Fruit fly (Drosophila melanogaster): Measurements from ENCODE around the gene AspRS-m.

Gene AspRS-m

DNA sequence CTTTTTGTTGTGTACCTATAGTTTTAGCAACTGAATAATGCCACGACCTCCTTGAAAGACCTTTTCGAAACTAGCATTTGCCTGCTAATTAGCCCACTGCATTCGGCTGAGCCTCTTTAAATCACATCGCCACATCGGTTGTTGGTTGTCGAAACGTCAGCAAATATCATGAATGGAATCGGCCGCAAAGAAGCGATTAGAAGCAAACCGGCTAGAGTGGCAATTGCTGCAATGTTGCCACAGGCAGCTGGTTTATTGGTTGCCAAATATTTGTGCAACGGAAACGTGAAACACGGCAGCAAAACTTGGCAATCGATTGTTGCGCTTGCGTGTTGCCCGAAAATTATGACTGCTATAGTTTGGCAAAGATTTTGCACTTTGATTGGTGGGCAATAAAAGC is 18.3 kb downstream of the AspRS-m start:
- TF ChIP-seq fkh (GFP tag; optimal IDR thresholded peaks at IDR 0.05) (peak; percentile 13), esn (GFP tag; optimal IDR thresholded peaks at IDR 0.05) (no peak), acj6 (GFP tag; optimal IDR thresholded peaks at IDR 0.05) (no peak)

- TF ChIP-seq Eip93F (GFP tag; optimal IDR thresholded peaks at IDR 0.05) = no peak
- TF ChIP-seq CG15336 (GFP tag; IDR thresholded peaks at IDR 0.05) = peak; percentile 24; the same call in 1 of the 2 replicates
- TF ChIP-seq Smox (GFP tag; optimal IDR thresholded peaks at IDR 0.05) = no peak
- TF ChIP-seq CG6276 (GFP tag; optimal IDR thresholded peaks at IDR 0.05) = no peak
- peak in 1 of 2 experiments; percentile 15 for TF ChIP-seq ss (GFP tag; optimal IDR thresholded peaks at IDR 0.05)
- no peak for TF ChIP-seq acj6 (GFP tag; optimal IDR thresholded peaks at IDR 0.05)
- TF ChIP-seq achi (GFP tag; optimal IDR thresholded peaks at IDR 0.05) = no peak
- no peak for TF ChIP-seq dac (GFP tag; optimal IDR thresholded peaks at IDR 0.05)
- no peak for TF ChIP-seq CG10669 (GFP tag; optimal IDR thresholded peaks at IDR 0.05)
- TF ChIP-seq CG6792 (GFP tag; optimal IDR thresholded peaks at IDR 0.05) = no peak
- no peak for TF ChIP-seq Hr4 (GFP tag; optimal IDR thresholded peaks at IDR 0.05)
- TF ChIP-seq Blimp-1 (GFP tag; optimal IDR thresholded peaks at IDR 0.05) = no peak
- no peak for TF ChIP-seq esn (GFP tag; optimal IDR thresholded peaks at IDR 0.05)
- TF ChIP-seq salr (GFP tag; optimal IDR thresholded peaks at IDR 0.05) = no peak
- no peak for TF ChIP-seq CG10631 (GFP tag; optimal IDR thresholded peaks at IDR 0.05)
- no peak for TF ChIP-seq net (GFP tag; optimal IDR thresholded peaks at IDR 0.05)
- no peak for TF ChIP-seq CG11762 (GFP tag; optimal IDR thresholded peaks at IDR 0.05; ENCODE audit: insufficient read depth)
Measured at dm6 chr2L:16846742-16847346, 20.0 kb downstream of the AspRS-m start.

- no peak for TF ChIP-seq CG6854 (GFP tag; optimal IDR thresholded peaks at IDR 0.05)
- TF ChIP-seq dsx (GFP tag; optimal IDR thresholded peaks at IDR 0.05; ENCODE audit: poor library complexity, severe bottlenecking) = peak; percentile 67
Measured at dm6 chr2L:16847948-16848347, 21.1 kb downstream of the AspRS-m start.

dm6 chr2L:16848670-16849069 is 21.8 kb downstream of the AspRS-m start, which contains the start of gene CG13284:
TSS of gene CG13284 (minus strand) at chr2L:16848716.
- TF ChIP-seq CG31627 (GFP tag; optimal IDR thresholded peaks at IDR 0.05) (no peak), CG11762 (GFP tag; optimal IDR thresholded peaks at IDR 0.05; ENCODE audit: insufficient read depth) (no peak), CG32006 (GFP tag; optimal IDR thresholded peaks at IDR 0.05) (no peak), Hr4 (GFP tag; optimal IDR thresholded peaks at IDR 0.05) (no peak), CG8632 (GFP tag; optimal IDR thresholded peaks at IDR 0.05) (no peak)

DNA sequence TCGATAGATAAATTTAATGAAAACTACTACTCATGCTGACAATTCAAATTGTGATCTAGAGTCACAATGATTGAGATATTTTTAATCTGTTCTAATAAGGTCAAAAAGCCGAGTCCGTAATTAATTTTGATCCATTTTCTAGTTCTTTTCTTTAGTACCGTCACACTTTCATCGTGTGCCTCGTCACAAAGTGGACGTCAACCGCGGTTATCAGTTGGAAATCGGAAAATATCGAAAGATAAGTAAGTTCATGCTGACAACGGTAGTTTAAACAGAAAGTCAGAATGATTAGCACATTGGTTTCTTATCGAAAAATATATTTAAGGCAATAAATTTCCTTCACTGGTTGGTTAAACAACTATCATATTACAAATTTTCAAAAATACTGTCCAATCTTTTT is 23.6 kb downstream of the AspRS-m start:
- no peak for TF ChIP-seq lz (GFP tag; optimal IDR thresholded peaks at IDR 0.05)
- TF ChIP-seq Eip75B (GFP tag; optimal IDR thresholded peaks at IDR 0.05) = no peak
- no peak for TF ChIP-seq Ets21C (GFP tag; optimal IDR thresholded peaks at IDR 0.05)
- TF ChIP-seq svp (GFP tag) = no peak
- no peak for TF ChIP-seq Lpt (GFP tag; optimal IDR thresholded peaks at IDR 0.05)
- no peak for TF ChIP-seq CG11762 (GFP tag; optimal IDR thresholded peaks at IDR 0.05; ENCODE audit: insufficient read depth)
- no peak for TF ChIP-seq CG6854 (GFP tag; optimal IDR thresholded peaks at IDR 0.05)
- TF ChIP-seq Met (GFP tag; optimal IDR thresholded peaks at IDR 0.05) = no peak
- TF ChIP-seq CG7368 (GFP tag; optimal IDR thresholded peaks at IDR 0.05) = no peak
- TF ChIP-seq Hr4 (GFP tag; optimal IDR thresholded peaks at IDR 0.05) = no peak

dm6 chr2L:16852318-16852932 is 25.5 kb downstream of the AspRS-m start, which contains the start of gene CG31810:
TSS of gene CG31810 (minus strand) at chr2L:16852368.
- TF ChIP-seq Gug (GFP tag; IDR thresholded peaks at IDR 0.05) = no peak
- TF ChIP-seq Eip78C (GFP tag) = peak; percentile 36
- 0 out of 2 replicates have a peak, but pooled peaks have one; percentile 20 for TF ChIP-seq CG15336 (GFP tag; IDR thresholded peaks at IDR 0.05)
- TF ChIP-seq CG6163 (GFP tag; IDR thresholded peaks at IDR 0.05) = no peak
- TF ChIP-seq fd85E (GFP tag; optimal IDR thresholded peaks at IDR 0.05) = no peak
- no peak for TF ChIP-seq Blimp-1 (GFP tag; optimal IDR thresholded peaks at IDR 0.05)
